Fruit fly (Drosophila melanogaster): Measurements from ENCODE around the gene GC1.

GC1 gene

DNA sequence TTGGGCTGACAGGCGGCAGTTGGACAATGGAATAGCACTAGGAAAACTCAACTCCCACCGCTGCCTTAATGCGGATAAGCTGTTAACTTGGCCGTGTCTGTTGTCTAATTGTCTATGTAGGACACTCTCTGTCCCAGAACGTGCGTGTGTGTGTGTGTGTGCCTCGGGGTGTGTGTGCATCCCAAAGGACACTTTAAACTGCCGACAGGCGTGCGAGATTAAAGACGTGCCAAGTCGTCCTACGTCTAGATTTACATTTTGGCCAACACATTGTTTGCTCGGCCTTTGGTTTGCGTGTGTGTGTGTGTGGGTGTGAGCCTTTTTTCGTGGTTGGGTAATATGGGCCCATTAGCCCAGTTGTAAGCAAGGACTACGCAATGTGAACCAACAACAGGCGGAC lies 30.6 kb downstream of the GC1 start:
- TF ChIP-seq org-1 (GFP tag; optimal IDR thresholded peaks at IDR 0.05) (no peak), zen (tag; optimal IDR thresholded peaks at IDR 0.05) (peak; percentile 74), Lim3 (GFP tag; IDR thresholded peaks at IDR 0.05) (no peak), slbo (GFP tag; IDR thresholded peaks at IDR 0.05) (no peak), stc (GFP tag; IDR thresholded peaks at IDR 0.05) (no peak), D (optimal IDR thresholded peaks at IDR 0.05) (peak; percentile 8), D (GFP tag; optimal IDR thresholded peaks at IDR 0.05) (no peak), CG14710 (tag; optimal IDR thresholded peaks at IDR 0.05) (no peak), CG43689 (GFP tag; IDR thresholded peaks at IDR 0.05) (no peak), ro (GFP tag; IDR thresholded peaks at IDR 0.05) (no peak), B-H1 (GFP tag; IDR thresholded peaks at IDR 0.05) (no peak), Hr39 (optimal IDR thresholded peaks at IDR 0.05) (no peak), lola (GFP tag; optimal IDR thresholded peaks at IDR 0.05) (no peak), tll (GFP tag; optimal IDR thresholded peaks at IDR 0.05) (peak in 1 of 2 experiments; percentile 68), CG4707 (GFP tag; optimal IDR thresholded peaks at IDR 0.05) (no peak), Med (GFP tag) (peak; percentile 56), prd (optimal IDR thresholded peaks at IDR 0.05) (no peak), prd (GFP tag; IDR thresholded peaks at IDR 0.05) (no peak), sens (GFP tag) (no peak), CG16815 (GFP tag; optimal IDR thresholded peaks at IDR 0.05) (no peak)

DNA sequence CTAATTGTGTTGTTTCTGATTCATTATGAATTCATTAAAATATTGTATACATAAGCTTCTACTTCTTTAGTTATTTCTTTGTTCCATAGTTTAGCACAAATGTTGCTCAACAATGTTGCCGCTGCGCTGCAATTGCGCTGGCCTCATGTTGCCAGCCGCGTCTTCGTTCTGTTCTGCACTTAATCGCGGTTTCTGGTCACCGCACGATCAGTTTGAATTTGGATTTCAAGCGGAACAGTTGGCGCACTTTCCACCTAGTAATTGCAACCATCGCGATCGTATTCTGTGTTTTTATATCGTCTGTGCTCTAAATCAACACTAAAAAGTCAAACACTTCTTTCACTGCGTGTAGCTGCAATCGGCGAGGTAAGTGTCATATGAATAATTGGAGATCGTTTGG lies 31.6 kb downstream of the GC1 start, which contains the start of gene Ect3:
Gene Ect3 (plus strand): TSS at position 205 of the 400 bp plus-strand sequence.
- TF ChIP-seq Fer3 (tag; optimal IDR thresholded peaks at IDR 0.05): no peak
- no peak for TF ChIP-seq CG12659 (GFP tag; optimal IDR thresholded peaks at IDR 0.05)
- no peak for TF ChIP-seq CG3163 (GFP tag; optimal IDR thresholded peaks at IDR 0.05)
- TF ChIP-seq CG32767 (GFP tag; IDR thresholded peaks at IDR 0.05): no peak
- TF ChIP-seq trh (GFP tag; optimal IDR thresholded peaks at IDR 0.05): no peak
- TF ChIP-seq nerfin-2 (GFP tag; IDR thresholded peaks at IDR 0.05; ENCODE audit: partially characterized antibody): no peak
- TF ChIP-seq B-H2 (GFP tag; optimal IDR thresholded peaks at IDR 0.05): no peak
- no peak for TF ChIP-seq fru (optimal IDR thresholded peaks at IDR 0.05)
- no peak for TF ChIP-seq sd (tag; optimal IDR thresholded peaks at IDR 0.05)
- no peak for TF ChIP-seq CG13287 (GFP tag; IDR thresholded peaks at IDR 0.05; ENCODE audit: partially characterized antibody)
- TF ChIP-seq CG6175 (GFP tag; IDR thresholded peaks at IDR 0.05): no peak
- no peak for TF ChIP-seq Bdp1 (GFP tag; optimal IDR thresholded peaks at IDR 0.05)
- no peak for TF ChIP-seq CHES-1-like (GFP tag; optimal IDR thresholded peaks at IDR 0.05)
- no peak for TF ChIP-seq CG1792 (GFP tag; optimal IDR thresholded peaks at IDR 0.05)
- TF ChIP-seq Deaf1 (tag; optimal IDR thresholded peaks at IDR 0.05): peak; percentile 32
- TF ChIP-seq en (GFP tag; optimal IDR thresholded peaks at IDR 0.05): no peak
- TF ChIP-seq CG15601 (tag; optimal IDR thresholded peaks at IDR 0.05): no peak
- TF ChIP-seq sna (GFP tag; IDR thresholded peaks at IDR 0.05; ENCODE audit: partially characterized antibody): no peak
- no peak for TF ChIP-seq CG18011 (GFP tag; optimal IDR thresholded peaks at IDR 0.05)
- peak; percentile 80; the same call in 2 of the 3 replicates for TF ChIP-seq CG2199 (GFP tag; IDR thresholded peaks at IDR 0.05)
- no peak for TF ChIP-seq gce (GFP tag; IDR thresholded peaks at IDR 0.05)
- no peak for TF ChIP-seq pnt (GFP tag; optimal IDR thresholded peaks at IDR 0.05)
- no peak for TF ChIP-seq CG11247 (GFP tag; IDR thresholded peaks at IDR 0.05)
- TF ChIP-seq CG18262 (tag; optimal IDR thresholded peaks at IDR 0.05): no peak
- no peak for TF ChIP-seq CG3847 (GFP tag; IDR thresholded peaks at IDR 0.05)
- no peak for TF ChIP-seq Fer2 (tag; optimal IDR thresholded peaks at IDR 0.05)
- TF ChIP-seq bigmax (GFP tag; optimal IDR thresholded peaks at IDR 0.05): no peak
- TF ChIP-seq E2f2 (GFP tag; IDR thresholded peaks at IDR 0.05): no peak
- TF ChIP-seq zen (tag; optimal IDR thresholded peaks at IDR 0.05): peak; percentile 5
- TF ChIP-seq Hr39 (optimal IDR thresholded peaks at IDR 0.05): no peak
- no peak for TF ChIP-seq Ssrp (tag; optimal IDR thresholded peaks at IDR 0.05)
- no peak for TF ChIP-seq CG16813 (GFP tag; IDR thresholded peaks at IDR 0.05; ENCODE audit: partially characterized antibody)
- TF ChIP-seq seq (GFP tag; IDR thresholded peaks at IDR 0.05): no peak
- TF ChIP-seq CG11504 (tag; optimal IDR thresholded peaks at IDR 0.05): peak; percentile 99
- no peak for TF ChIP-seq CG10654 (GFP tag; optimal IDR thresholded peaks at IDR 0.05)
